Worm (Caenorhabditis elegans) whole organism, dauer: ENCODE data around the gene F28F9.2.

ENCODE experiments used
- unc-62 ChIP-seq: sonication (generic microtip); optimal IDR thresholded peaks from 2 replicates; lab custom pipeline; 2017; ENCODE audit warnings: missing biosample characterization, missing genetic modification reagents, missing genetic modification characterization

Gene F28F9.2

DNA sequence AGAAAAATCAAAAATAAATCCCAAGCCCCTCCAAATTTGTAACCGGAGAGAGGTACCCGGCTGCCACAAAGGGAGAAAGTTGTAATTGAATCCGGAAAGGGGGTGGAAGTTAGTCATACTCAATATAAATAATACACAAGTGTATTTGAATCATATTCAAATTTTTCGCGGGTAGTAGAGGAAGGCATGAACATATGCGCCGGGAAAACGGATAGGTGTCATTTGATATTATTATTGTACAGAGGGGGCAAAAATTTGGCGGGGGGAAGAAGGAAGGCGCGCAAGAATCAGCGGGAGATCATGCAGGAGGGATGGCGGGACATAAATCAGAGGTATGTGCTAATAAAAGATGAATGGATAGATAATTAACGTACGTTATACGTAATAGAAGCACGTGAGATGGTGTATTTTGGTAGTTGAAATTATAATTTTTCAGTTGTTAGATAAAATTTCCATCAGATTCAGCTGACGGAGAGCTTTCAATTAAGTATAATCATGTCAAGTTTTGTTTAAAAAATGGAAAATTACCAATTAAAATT is 12.9 kb upstream of the F28F9.2 start, which contains the start of gene F28F9.3:
F28F9.3 (plus strand) TSS at position 301 of the 539 bp plus-strand sequence.
- no peak for TF ChIP-seq unc-62 (GFP tag; lab: Kevin White, UChicago)

DNA sequence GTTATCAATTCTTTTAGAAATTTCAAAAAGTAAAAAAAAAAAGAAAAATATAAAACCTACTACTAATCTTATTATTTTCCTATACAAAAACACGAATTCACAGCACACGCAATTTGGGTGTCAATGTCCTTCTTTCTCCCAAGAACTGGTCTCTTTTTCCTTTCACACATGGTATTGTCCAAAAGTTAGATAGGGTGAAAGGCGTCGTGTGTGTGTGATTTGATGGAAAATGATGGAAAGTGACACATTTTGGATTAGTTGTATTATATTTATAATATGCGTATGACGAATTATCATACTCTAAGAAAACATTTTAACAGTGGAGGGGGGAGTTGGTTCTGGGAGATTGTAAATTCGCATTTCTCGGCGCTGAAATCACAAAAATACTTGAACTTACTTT is 11.8 kb upstream of the F28F9.2 start:
- TF ChIP-seq unc-62 (GFP tag; lab: Kevin White, UChicago) = no peak

DNA sequence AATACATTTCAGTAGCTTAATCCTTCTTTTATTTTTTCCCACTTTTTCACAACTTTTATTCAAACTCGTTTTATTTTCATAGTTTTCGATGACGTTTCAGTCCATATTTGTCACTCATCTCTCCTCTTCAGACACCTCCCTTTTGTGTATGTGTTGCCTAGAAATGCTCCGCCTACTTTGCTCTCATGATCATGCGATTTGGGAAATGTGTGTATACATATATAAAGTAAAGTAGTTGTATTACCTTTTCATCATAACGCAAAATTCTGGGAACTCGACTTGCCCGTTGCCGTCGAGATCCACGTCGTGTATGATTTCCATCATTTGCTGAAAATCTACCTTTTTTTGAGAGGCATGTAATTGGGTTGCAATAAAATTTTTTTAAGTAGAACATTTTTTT is 7.5 kb upstream of the F28F9.2 start:
- no peak for TF ChIP-seq unc-62 (GFP tag; lab: Kevin White, UChicago)

DNA sequence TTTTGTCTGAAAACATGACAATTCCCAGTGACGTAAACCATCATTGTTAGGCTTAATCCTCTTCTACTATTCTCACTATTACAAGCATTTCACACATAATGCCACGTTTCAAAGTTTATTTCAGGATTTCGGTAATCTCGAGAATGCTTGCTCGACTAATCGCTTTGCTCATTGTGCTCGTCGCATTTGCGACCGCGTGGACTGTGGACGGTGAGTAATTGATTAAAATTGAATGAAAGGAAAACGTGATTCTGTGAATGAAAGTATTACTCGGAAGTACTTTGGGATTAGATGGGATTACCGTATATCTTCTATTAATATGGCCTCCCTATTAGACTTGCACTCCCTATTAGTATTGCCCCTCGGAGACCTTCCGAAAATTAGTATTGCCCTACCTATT is 5.7 kb upstream of the F28F9.2 start:
- TF ChIP-seq unc-62 (GFP tag; lab: Kevin White, UChicago) = no peak

DNA sequence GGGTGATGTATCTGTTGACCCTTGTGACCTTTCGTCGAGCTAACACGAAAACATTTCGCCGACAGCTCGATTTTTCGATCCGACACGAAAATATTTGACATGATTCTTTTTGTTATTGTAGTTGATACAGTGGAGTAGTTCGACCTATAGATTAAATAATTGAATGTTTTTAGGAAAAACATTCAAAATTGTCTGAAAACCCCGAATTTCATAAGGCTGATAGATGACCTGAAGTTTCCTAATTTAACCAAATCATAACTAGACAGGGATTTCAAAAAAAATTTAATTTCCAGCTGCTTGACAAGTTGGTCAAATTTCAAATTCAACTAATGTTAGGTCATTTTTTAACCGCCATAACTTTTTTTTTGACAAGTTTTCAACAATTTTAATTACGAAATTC is 4.5 kb upstream of the F28F9.2 start, which contains the start of gene cal-3:
cal-3 (minus strand) TSS at position 101 of the 400 bp plus-strand sequence.
- no peak for TF ChIP-seq unc-62 (GFP tag; lab: Kevin White, UChicago)

DNA sequence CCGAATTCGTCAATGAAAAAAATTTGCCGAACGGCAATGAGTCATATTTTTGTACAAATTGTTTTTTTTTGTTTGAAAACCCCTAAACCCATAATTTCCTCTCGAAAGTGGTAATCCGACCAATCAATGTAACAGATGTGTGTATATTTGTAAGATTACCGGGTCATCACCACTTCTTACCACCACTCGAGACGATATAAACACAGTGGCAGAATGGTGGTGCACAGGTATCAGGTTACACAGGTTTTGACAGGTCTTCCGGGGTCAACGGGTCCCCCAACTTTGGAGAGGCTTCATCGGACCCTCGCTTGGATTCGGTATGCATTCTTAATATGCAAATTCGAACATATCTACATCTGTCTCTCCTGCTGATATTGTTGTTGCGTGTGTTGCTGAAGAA is 833 bp upstream of the F28F9.2 start:
- TF ChIP-seq unc-62 (GFP tag; lab: Kevin White, UChicago) = no peak

DNA sequence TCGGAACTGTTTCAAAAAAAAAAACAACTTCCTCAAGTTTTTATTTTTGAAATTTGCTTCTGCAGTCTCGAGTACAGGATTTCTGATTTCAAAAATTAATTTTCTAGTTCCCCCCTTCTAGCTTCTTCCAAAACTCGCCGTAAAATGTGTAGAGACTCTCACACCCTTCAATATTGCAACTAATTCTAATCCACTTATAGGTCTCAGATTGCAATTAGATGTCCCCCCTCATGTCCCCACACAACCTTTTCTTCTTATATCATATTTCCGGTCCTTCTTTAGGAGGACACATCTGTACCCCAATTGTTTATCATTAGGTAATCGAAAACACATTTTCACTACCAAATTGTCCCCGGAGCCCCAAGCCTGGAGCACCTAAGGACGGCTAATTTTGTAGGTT is 960 bp downstream of the F28F9.2 start:
- TF ChIP-seq unc-62 (GFP tag; lab: Kevin White, UChicago) = no peak

DNA sequence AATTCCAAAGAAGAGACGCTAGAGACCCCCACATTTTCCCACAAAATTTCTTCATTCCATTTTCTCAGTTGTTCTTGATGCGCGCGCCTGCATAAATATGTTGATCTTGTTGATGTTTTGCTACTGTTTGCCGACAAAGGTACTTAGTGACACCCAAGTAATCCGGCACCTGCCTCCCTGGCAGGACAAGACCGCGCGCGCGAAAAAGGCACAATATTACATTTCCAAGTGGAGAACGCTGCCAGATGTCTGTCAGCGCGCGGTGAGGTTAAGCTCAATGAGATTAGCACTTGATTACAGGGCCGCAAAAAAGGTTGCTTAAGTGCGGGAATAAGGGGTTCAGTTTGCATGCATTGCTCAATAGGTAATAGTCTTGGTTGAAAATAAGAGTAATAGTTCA is 2.1 kb downstream of the F28F9.2 start:
- no peak for TF ChIP-seq unc-62 (GFP tag; lab: Kevin White, UChicago)

DNA sequence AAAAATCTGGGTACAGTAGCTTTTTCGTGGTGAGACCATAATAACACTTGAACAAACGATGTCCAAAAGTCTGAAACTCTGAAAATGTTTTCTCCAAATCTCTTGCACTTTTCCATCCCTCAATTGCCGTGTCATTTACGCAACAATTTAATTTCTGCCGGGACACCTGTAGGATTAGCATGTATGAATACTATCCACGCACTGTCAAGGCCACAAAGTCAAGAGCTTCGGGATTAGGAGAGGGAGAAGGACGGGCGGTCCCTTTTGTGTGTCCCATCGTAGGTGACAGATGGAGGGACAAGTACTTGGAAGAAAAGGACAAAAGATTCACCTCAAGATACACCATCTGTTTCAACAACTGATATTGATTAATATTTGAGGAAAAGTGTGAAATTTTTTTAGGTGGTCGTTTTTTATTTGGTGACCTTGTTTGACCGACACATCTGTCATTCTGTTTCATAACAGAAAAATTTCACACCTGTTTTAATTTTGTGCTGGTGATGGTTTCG is 3.6 kb downstream of the F28F9.2 start:
- no peak for TF ChIP-seq unc-62 (GFP tag; lab: Kevin White, UChicago)

DNA sequence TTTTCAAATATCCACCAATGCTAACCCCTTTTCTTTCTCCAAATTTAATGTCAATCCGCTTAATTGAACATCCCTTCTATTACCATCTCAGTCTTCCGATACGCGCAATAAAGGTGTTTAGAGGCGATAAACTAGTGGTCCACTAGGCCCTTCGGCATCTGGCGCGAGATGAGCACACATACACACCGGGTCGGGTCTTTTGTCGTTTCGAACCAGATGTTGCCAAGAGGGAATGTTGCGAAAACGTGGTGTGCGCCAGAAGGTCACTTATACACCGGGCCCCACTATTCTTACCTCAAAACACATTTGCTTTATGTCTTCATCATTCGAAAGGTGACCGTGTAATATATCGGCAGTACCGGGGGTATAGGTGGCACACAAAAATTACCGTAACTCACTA is 4.5 kb downstream of the F28F9.2 start:
- TF ChIP-seq unc-62 (GFP tag; lab: Kevin White, UChicago) = no peak

DNA sequence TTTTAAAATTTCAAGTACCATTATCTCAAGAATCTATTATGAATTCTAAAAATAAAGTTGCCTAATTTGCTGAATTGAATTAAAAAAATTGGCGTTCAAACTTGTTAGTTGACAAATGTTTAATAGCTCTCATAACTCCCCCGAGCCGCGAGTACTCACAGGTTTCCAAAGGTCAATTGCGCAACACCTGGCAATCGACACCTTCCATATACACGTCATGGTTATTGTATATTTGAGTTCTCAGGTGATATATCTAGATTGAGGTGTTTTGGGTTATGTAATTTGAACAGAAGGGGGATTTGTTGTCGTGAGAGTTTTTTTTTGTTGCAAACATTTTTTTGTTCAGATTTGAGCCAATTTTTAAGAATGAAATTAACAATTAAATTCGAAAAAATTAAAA is 5.1 kb downstream of the F28F9.2 start:
- TF ChIP-seq unc-62 (GFP tag; lab: Kevin White, UChicago) = no peak

DNA sequence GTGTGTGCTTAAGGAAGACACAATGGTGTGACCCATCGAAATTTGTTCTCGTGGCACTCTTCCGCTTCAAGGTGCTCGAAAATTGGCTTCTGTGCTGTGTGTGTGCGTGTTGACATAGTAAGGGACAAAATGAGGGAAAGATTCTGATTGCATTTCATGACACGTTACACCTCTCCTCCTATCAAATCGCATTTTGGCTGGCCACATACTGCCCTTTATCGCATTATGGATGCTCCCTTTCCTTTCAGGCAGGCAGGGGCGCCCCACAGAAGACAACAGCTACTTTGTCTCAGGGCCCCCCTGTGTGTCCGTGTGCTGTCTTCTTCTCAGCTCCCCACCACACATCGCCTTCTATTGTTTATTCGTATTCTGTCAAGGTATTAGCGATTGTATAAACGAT is 8.0 kb downstream of the F28F9.2 start:
- no peak for TF ChIP-seq unc-62 (GFP tag; lab: Kevin White, UChicago)

DNA sequence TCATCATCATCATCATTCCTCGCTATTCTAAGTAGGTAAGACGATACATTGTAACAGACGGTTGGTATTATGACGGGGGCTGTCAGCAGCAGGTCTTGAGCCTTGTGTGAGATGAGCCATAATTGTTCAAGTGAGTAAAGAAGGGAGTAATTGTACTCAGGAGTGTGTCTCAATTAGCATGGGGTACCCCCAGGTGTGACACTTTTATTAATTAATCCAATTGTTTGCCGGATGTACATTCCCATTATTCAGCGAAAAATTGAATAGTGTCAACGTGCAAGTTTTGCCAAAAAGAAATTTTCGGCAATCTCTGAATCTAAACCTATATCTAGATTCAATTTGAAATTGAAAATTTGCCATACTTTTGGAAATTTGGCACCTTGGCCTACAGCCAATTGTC is 9.5 kb downstream of the F28F9.2 start:
- TF ChIP-seq unc-62 (GFP tag; lab: Kevin White, UChicago) = no peak

DNA sequence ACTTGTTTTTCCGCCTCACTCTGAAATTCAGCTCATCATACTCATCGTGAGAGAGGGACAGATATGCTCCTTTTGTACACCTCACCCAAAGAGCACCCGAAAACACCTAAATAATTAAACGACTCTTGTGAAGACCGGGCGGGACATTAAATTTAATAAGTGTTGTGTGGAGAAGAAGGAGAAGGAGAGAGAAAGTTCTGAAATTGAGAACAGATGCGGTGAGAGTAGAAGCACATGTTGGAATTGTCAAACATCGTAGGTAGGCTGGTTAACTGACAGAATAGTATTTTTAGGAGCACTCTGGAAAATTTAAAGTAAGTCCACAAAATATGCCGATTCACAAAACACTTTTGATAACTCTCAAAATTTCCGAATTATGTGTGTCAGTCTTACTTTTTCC is 14.0 kb downstream of the F28F9.2 start:
- no peak for TF ChIP-seq unc-62 (GFP tag; lab: Kevin White, UChicago)

DNA sequence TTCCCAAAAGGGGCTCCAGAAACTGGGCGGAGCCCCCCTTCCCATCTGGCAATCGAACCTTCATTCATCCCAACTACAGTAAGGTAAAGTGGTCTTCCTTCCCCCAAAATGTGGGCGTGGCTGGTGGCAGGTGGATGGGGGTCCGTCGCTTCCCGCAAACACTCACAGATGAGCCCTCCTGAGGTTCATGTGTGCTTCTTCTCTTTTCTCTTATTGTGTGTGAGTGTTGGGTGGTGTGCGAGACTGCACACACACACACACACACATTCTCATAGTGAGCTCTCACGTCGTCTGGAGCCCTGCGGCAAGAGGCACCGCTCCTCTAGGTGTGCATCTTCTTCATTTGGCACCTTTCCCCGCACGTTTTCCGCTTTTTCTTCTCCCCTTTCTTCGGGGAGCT is 15.1 kb downstream of the F28F9.2 start:
- no peak for TF ChIP-seq unc-62 (GFP tag; lab: Kevin White, UChicago)

DNA sequence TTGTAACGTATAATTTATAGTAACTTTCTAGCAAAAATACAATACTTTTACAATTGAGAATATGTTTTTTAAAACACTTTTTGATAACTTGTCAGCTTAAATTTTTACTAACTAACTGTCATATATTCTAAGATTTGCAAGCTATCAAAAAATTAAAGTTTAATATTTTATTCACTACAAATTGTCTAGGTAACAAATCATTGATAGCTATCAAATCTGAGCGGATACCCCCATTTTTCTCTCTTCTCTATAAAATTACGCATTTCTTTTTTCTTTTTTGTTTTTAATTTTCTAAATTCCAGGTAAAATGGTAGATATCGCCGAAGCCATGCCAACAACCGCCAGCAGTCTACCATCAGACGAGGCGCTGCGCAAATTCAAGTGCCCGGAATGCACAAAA is 16.0 kb downstream of the F28F9.2 start, which contains the start of gene zag-1:
zag-1 (plus strand) TSS at position 301 of the 400 bp plus-strand sequence.
- TF ChIP-seq unc-62 (GFP tag; lab: Kevin White, UChicago) = no peak

DNA sequence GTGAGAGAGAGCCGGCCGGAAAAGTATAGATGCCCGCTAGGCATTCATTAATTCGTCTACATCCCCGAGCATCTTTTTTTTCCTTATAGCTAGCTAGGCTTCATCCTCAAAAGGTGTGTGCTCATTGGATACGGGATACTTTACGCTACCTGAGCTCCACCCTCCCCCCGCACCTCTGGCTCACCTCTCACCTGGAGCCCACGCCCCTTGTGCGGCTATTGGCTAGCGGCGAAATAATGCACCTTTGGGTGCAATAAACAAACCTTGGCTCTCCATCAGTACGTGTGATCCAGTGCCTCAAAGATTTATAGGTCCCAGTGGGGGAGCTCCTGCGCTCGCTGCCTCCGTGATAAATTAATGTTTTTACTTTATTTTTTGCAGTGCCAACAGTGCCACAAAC is 16.7 kb downstream of the F28F9.2 start:
- no peak for TF ChIP-seq unc-62 (GFP tag; lab: Kevin White, UChicago)
